Fruit fly (Drosophila melanogaster): ENCODE data around the gene CG6845.

- TF ChIP-seq PHDP (tag; optimal IDR thresholded peaks at IDR 0.05) (no peak), lab (GFP tag; optimal IDR thresholded peaks at IDR 0.05) (no peak), trem (tag; optimal IDR thresholded peaks at IDR 0.05) (no peak), scrt (GFP tag; optimal IDR thresholded peaks at IDR 0.05) (no peak), psq (GFP tag; optimal IDR thresholded peaks at IDR 0.05) (no peak), CG8359 (GFP tag; optimal IDR thresholded peaks at IDR 0.05; ENCODE audit: borderline replicate concordance) (no peak), hb (GFP tag; IDR thresholded peaks at IDR 0.05; ENCODE audit: partially characterized antibody) (no peak), peb (GFP tag; IDR thresholded peaks at IDR 0.05) (no peak), fru (optimal IDR thresholded peaks at IDR 0.05) (no peak), CG31365 (tag; optimal IDR thresholded peaks at IDR 0.05) (no peak), HLH4C (GFP tag; IDR thresholded peaks at IDR 0.05; ENCODE audit: partially characterized antibody) (no peak), ssp (GFP tag; IDR thresholded peaks at IDR 0.05) (no peak)
These were observed 20.5 kb downstream of the CG6845 start for dm6 chr3L:166789-167132.

Measured in whole organism, embryonic.